Fruit fly (Drosophila melanogaster): ENCODE measurements around the gene Septin1.

Septin1 gene

dm6 chrX:21362878-21363277 is 4.8 kb downstream of the Septin1 start, which contains the start of the genes bbx and waw:
TSS of gene bbx (plus strand) at chrX:21363028.
TSS of gene waw (plus strand) at chrX:21363028.
- TF ChIP-seq CG5204 (GFP tag; optimal IDR thresholded peaks at IDR 0.05) = no peak
- TF ChIP-seq CG14711 (tag; optimal IDR thresholded peaks at IDR 0.05) = peak; percentile 21
- TF ChIP-seq CG1620 (GFP tag; optimal IDR thresholded peaks at IDR 0.05) = peak; percentile 57
- TF ChIP-seq Mnt (GFP tag; optimal IDR thresholded peaks at IDR 0.05) = peak; percentile 100
- TF ChIP-seq Clk (GFP tag; optimal IDR thresholded peaks at IDR 0.05) = no peak
- TF ChIP-seq cnc (optimal IDR thresholded peaks at IDR 0.05) = no peak
- TF ChIP-seq kay (GFP tag; ENCODE audit: borderline replicate concordance) = no peak
- peak; percentile 14 for TF ChIP-seq cic (GFP tag; optimal IDR thresholded peaks at IDR 0.05)
- TF ChIP-seq pad (GFP tag; optimal IDR thresholded peaks at IDR 0.05) = peak; percentile 18
- TF ChIP-seq CG7101 (tag; optimal IDR thresholded peaks at IDR 0.05) = peak; percentile 57
- TF ChIP-seq CG11617 (GFP tag; optimal IDR thresholded peaks at IDR 0.05) = peak; percentile 55
- no peak for TF ChIP-seq CG33017 (tag; optimal IDR thresholded peaks at IDR 0.05)
- TF ChIP-seq Hr96 (GFP tag; optimal IDR thresholded peaks at IDR 0.05) = no peak
- TF ChIP-seq Crg-1 (GFP tag; optimal IDR thresholded peaks at IDR 0.05) = peak; percentile 42
- peak; percentile 52 for TF ChIP-seq bab1 (GFP tag; optimal IDR thresholded peaks at IDR 0.05)
- no peak for TF ChIP-seq ovo (GFP tag; optimal IDR thresholded peaks at IDR 0.05)
- TF ChIP-seq CG7045 (GFP tag; optimal IDR thresholded peaks at IDR 0.05) = no peak
- TF ChIP-seq toe (GFP tag; optimal IDR thresholded peaks at IDR 0.05) = no peak
- peak; percentile 5 for TF ChIP-seq tj (GFP tag; optimal IDR thresholded peaks at IDR 0.05)
- TF ChIP-seq CG12768 (GFP tag; optimal IDR thresholded peaks at IDR 0.05) = no peak

DNA sequence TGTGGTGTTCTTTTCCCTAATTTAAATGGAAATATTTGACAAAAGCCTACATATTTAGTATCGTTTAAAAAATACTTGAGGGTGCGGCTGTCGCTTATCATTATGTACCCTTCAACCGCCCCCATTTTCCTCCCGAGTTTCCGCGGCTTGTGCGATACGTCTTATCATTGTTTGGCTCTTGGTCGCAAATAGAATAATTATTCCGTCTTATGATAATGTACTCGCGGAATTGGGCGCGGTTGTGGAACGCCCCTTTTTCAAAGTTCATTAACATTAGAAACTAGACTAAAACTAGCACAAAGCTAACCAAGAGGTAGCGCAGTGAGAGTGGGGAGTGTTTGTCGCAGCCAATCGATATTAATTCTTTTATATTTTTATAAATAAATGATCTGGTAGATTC is 7.3 kb downstream of the Septin1 start:
- TF ChIP-seq cic (GFP tag; optimal IDR thresholded peaks at IDR 0.05) (peak; percentile 22), CG7101 (tag; optimal IDR thresholded peaks at IDR 0.05) (no peak), CG11617 (GFP tag; optimal IDR thresholded peaks at IDR 0.05) (no peak), Mnt (GFP tag; optimal IDR thresholded peaks at IDR 0.05) (peak; percentile 18)

- TF ChIP-seq CG33017 (tag; optimal IDR thresholded peaks at IDR 0.05) (peak; percentile 95), CG7045 (GFP tag; optimal IDR thresholded peaks at IDR 0.05) (peak; percentile 93), cnc (optimal IDR thresholded peaks at IDR 0.05) (no peak), Crg-1 (GFP tag; optimal IDR thresholded peaks at IDR 0.05) (peak; percentile 81), CG1620 (GFP tag; optimal IDR thresholded peaks at IDR 0.05) (peak; percentile 85), CG14711 (tag; optimal IDR thresholded peaks at IDR 0.05) (peak; percentile 91), CG11617 (GFP tag; optimal IDR thresholded peaks at IDR 0.05) (peak; percentile 95), toe (GFP tag; optimal IDR thresholded peaks at IDR 0.05) (peak; percentile 74), kay (GFP tag; ENCODE audit: borderline replicate concordance) (no peak), CG7101 (tag; optimal IDR thresholded peaks at IDR 0.05) (peak; percentile 97), CG5204 (GFP tag; optimal IDR thresholded peaks at IDR 0.05) (peak; percentile 56), Clk (GFP tag; optimal IDR thresholded peaks at IDR 0.05) (peak; percentile 89), tj (GFP tag; optimal IDR thresholded peaks at IDR 0.05) (peak; percentile 72), ovo (GFP tag; optimal IDR thresholded peaks at IDR 0.05) (peak; percentile 71), Hr96 (GFP tag; optimal IDR thresholded peaks at IDR 0.05) (no peak), Mnt (GFP tag; optimal IDR thresholded peaks at IDR 0.05) (peak; percentile 86), CG12768 (GFP tag; optimal IDR thresholded peaks at IDR 0.05) (peak; percentile 94), bab1 (GFP tag; optimal IDR thresholded peaks at IDR 0.05) (peak; percentile 90), cic (GFP tag; optimal IDR thresholded peaks at IDR 0.05) (peak; percentile 82), pad (GFP tag; optimal IDR thresholded peaks at IDR 0.05) (peak; percentile 93)
These were observed 8.4 kb downstream of the Septin1 start for dm6 chrX:21366311-21366990.

- TF ChIP-seq ovo (GFP tag; optimal IDR thresholded peaks at IDR 0.05) = peak; percentile 99
- peak; percentile 96 for TF ChIP-seq tj (GFP tag; optimal IDR thresholded peaks at IDR 0.05)
- TF ChIP-seq Clk (GFP tag; optimal IDR thresholded peaks at IDR 0.05) = peak; percentile 98
- peak; percentile 96 for TF ChIP-seq CG14711 (tag; optimal IDR thresholded peaks at IDR 0.05)
- peak; percentile 40 to 67 for TF ChIP-seq cnc (optimal IDR thresholded peaks at IDR 0.05)
- peak; percentile 97 for TF ChIP-seq CG33017 (tag; optimal IDR thresholded peaks at IDR 0.05)
- TF ChIP-seq CG7101 (tag; optimal IDR thresholded peaks at IDR 0.05) = peak; percentile 99
- TF ChIP-seq Crg-1 (GFP tag; optimal IDR thresholded peaks at IDR 0.05) = peak; percentile 99
- peak; percentile 99 for TF ChIP-seq bab1 (GFP tag; optimal IDR thresholded peaks at IDR 0.05)
- TF ChIP-seq CG7045 (GFP tag; optimal IDR thresholded peaks at IDR 0.05) = peak; percentile 98
- TF ChIP-seq toe (GFP tag; optimal IDR thresholded peaks at IDR 0.05) = peak; percentile 98
- TF ChIP-seq Mnt (GFP tag; optimal IDR thresholded peaks at IDR 0.05) = peak; percentile 98
- TF ChIP-seq Hr96 (GFP tag; optimal IDR thresholded peaks at IDR 0.05) = peak; percentile 100
- peak; percentile 98 for TF ChIP-seq CG5204 (GFP tag; optimal IDR thresholded peaks at IDR 0.05)
- TF ChIP-seq pad (GFP tag; optimal IDR thresholded peaks at IDR 0.05) = peak; percentile 96
- TF ChIP-seq cic (GFP tag; optimal IDR thresholded peaks at IDR 0.05) = peak; percentile 93
- TF ChIP-seq CG12768 (GFP tag; optimal IDR thresholded peaks at IDR 0.05) = peak; percentile 99
- TF ChIP-seq kay (GFP tag; ENCODE audit: borderline replicate concordance) = peak; percentile 98
- peak; percentile 100 for TF ChIP-seq CG11617 (GFP tag; optimal IDR thresholded peaks at IDR 0.05)
- peak; percentile 99 for TF ChIP-seq CG1620 (GFP tag; optimal IDR thresholded peaks at IDR 0.05)
These were observed 9.4 kb downstream of the Septin1 start for dm6 chrX:21367363-21368072.

dm6 chrX:21368410-21368918 is 10.4 kb downstream of the Septin1 start:
- TF ChIP-seq Hr96 (GFP tag; optimal IDR thresholded peaks at IDR 0.05) (no peak), cnc (optimal IDR thresholded peaks at IDR 0.05) (no peak), cic (GFP tag; optimal IDR thresholded peaks at IDR 0.05) (peak; percentile 69), tj (GFP tag; optimal IDR thresholded peaks at IDR 0.05) (peak; percentile 93), Mnt (GFP tag; optimal IDR thresholded peaks at IDR 0.05) (peak; percentile 73), pad (GFP tag; optimal IDR thresholded peaks at IDR 0.05) (peak; percentile 3), ovo (GFP tag; optimal IDR thresholded peaks at IDR 0.05) (peak; percentile 94), CG1620 (GFP tag; optimal IDR thresholded peaks at IDR 0.05) (peak; percentile 21), CG11617 (GFP tag; optimal IDR thresholded peaks at IDR 0.05) (no peak), CG14711 (tag; optimal IDR thresholded peaks at IDR 0.05) (peak; percentile 78), CG7101 (tag; optimal IDR thresholded peaks at IDR 0.05) (peak; percentile 20)
